Fruit fly (Drosophila melanogaster) whole organism, pupa: ENCODE results near the gene Pc.
A peak's percentile ranks its signal among the peaks of the same experiment; 100 is the strongest.

ENCODE experiments used
- CG10348 ChIP-seq: fragments of 200-800 bp; sonication (Bioruptor generic); IDR thresholded peaks from 2 replicates; pipeline ENCODE4 v1.3.6; 2022; ENCODE audit warnings: missing biosample characterization, missing genetic modification characterization
- CG12605 ChIP-seq: fragments of 200-800 bp; sonication (Bioruptor generic); IDR thresholded peaks from 2 replicates; pipeline ENCODE4 v1.3.6; 2022; ENCODE audit warnings: missing biosample characterization, missing genetic modification characterization
- CG13204 ChIP-seq: fragments of 200-800 bp; sonication (Bioruptor generic); optimal IDR thresholded peaks from 2 replicates; lab custom pipeline; 2018; ENCODE audit warnings: missing biosample characterization, mild to moderate bottlenecking, missing genetic modification characterization, moderate library complexity
- CG14655 ChIP-seq: fragments of 200-800 bp; sonication (Bioruptor generic); optimal IDR thresholded peaks from 3 replicates; lab custom pipeline; 2017; ENCODE audit warnings: mild to moderate bottlenecking, missing biosample characterization, missing genetic modification reagents, missing genetic modification characterization
- CG15710 ChIP-seq: fragments of 200-800 bp; sonication (Bioruptor generic); optimal IDR thresholded peaks from 2 replicates; lab custom pipeline; 2018; ENCODE audit warnings: missing biosample characterization, mild to moderate bottlenecking, missing genetic modification characterization, moderate library complexity
- CG17806 ChIP-seq: fragments of 200-800 bp; sonication (Bioruptor generic); optimal IDR thresholded peaks from 2 replicates; lab custom pipeline; 2018; ENCODE audit warnings: missing biosample characterization, mild to moderate bottlenecking, missing genetic modification characterization, moderate library complexity
- CG32121 ChIP-seq: fragments of 200-800 bp; sonication (Bioruptor generic); IDR thresholded peaks from 2 replicates; pipeline ENCODE4 v1.3.6; 2022; ENCODE audit warnings: missing biosample characterization, missing genetic modification characterization
- CG34367 ChIP-seq: fragments of 200-800 bp; sonication (Bioruptor generic); optimal IDR thresholded peaks from 2 replicates; lab custom pipeline; 2018; ENCODE audit warnings: missing biosample characterization, mild to moderate bottlenecking, missing genetic modification characterization
- CG4496 ChIP-seq: fragments of 200-800 bp; sonication (Bioruptor generic); IDR thresholded peaks from 3 replicates; pipeline ENCODE4 v1.3.6; 2022; ENCODE audit warnings: missing biosample characterization, missing genetic modification characterization
- CG8159 ChIP-seq: fragments of 200-800 bp; sonication (Bioruptor generic); optimal IDR thresholded peaks from 3 replicates; lab custom pipeline; 2018; ENCODE audit warnings: missing biosample characterization, mild to moderate bottlenecking, missing genetic modification characterization, moderate library complexity
- CG8301 ChIP-seq: fragments of 200-800 bp; sonication (Bioruptor generic); optimal IDR thresholded peaks from 2 replicates; lab custom pipeline; 2018; ENCODE audit warnings: missing biosample characterization, mild to moderate bottlenecking, missing genetic modification characterization
- CG9948 ChIP-seq: fragments of 200-800 bp; sonication (Bioruptor generic); optimal IDR thresholded peaks from 2 replicates; lab custom pipeline; 2018; ENCODE audit warnings: missing biosample characterization, mild to moderate bottlenecking, missing genetic modification characterization, moderate library complexity
- D1 ChIP-seq: fragments of 200-800 bp; sonication (Bioruptor generic); optimal IDR thresholded peaks from 2 replicates; lab custom pipeline; 2018; ENCODE audit warnings: missing biosample characterization, mild to moderate bottlenecking, missing genetic modification characterization, moderate library complexity
- EcR ChIP-seq: fragments of 200-800 bp; sonication (Bioruptor generic); optimal IDR thresholded peaks from 3 replicates; lab custom pipeline; 2019; ENCODE audit warnings: missing biosample characterization, missing genetic modification characterization, mild to moderate bottlenecking, moderate library complexity, missing genetic modification reagents
- Ets98B ChIP-seq: fragments of 200-800 bp; sonication (Bioruptor generic); IDR thresholded peaks from 2 replicates; pipeline ENCODE4 v1.3.6; 2022; ENCODE audit warnings: missing biosample characterization, missing genetic modification characterization
- Pif1A ChIP-seq: fragments of 200-800 bp; sonication (Bioruptor generic); optimal IDR thresholded peaks from 3 replicates; lab custom pipeline; 2016; ENCODE audit warnings: missing biosample characterization, missing genetic modification characterization
- Pif1B ChIP-seq: fragments of 200-800 bp; sonication (Bioruptor generic); optimal IDR thresholded peaks from 3 replicates; lab custom pipeline; 2016; ENCODE audit warnings: missing biosample characterization, missing genetic modification characterization
- Snoo ChIP-seq: fragments of 200-800 bp; sonication (Bioruptor generic); optimal IDR thresholded peaks from 3 replicates; lab custom pipeline; 2017; ENCODE audit warnings: missing biosample characterization, mild to moderate bottlenecking, missing genetic modification characterization, inconsistent platforms
- fd96Ca ChIP-seq: fragments of 200-800 bp; sonication (Bioruptor generic); IDR thresholded peaks from 3 replicates; pipeline ENCODE4 v1.3.6; 2022; ENCODE audit warnings: missing biosample characterization, missing genetic modification characterization
- gl ChIP-seq: fragments of 200-800 bp; sonication (Bioruptor generic); optimal IDR thresholded peaks from 2 replicates; lab custom pipeline; 2018; ENCODE audit warnings: missing biosample characterization, mild to moderate bottlenecking, missing genetic modification characterization
- rn ChIP-seq: fragments of 200-800 bp; sonication (Bioruptor generic); IDR thresholded peaks from 2 replicates; pipeline ENCODE4 v1.3.6; 2022; ENCODE audit warnings: missing biosample characterization, missing genetic modification characterization

Gene Pc

DNA sequence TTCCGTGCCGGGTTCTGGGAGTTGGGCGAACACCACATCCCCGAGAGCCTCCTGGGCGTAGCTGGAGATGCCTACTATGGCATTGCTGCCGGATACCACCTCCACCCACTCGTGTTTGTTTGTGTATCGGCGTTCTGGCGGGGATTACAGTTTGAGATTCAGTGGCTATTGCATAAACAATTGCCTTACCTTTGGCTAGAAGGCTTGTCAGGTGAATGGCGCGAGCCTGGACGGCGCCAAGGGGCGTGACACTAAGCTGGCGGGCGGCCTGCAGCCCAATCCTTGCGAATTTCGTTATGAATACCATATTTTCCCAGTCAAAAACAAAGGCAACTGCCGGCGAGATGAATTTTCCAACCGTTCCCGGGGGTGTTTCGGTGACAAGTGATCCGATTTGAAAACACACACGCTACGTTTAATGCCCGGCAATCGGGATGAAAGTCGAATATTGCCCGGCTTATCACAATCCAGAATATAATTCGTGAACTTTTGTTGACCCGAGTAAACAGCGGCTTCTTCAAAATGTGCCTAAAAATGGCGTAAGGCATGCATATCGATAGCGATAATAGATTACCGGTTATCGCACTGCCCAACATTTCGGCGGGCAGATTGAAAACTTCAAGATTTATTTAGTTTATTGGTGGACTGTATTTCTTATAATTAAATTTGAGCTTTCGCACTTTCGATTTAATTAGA lies 36.7 kb downstream of the Pc start, which contains the start of gene ppl:
TSS of gene ppl (minus strand) at position 511 of the 696 bp plus-strand sequence.
- TF ChIP-seq Pif1B (GFP tag; lab: Kevin White, UChicago) (no peak), CG8159 (no peak), EcR (GFP tag; lab: Kevin White, UChicago) (peak; percentile 77), D1 (no peak)

DNA sequence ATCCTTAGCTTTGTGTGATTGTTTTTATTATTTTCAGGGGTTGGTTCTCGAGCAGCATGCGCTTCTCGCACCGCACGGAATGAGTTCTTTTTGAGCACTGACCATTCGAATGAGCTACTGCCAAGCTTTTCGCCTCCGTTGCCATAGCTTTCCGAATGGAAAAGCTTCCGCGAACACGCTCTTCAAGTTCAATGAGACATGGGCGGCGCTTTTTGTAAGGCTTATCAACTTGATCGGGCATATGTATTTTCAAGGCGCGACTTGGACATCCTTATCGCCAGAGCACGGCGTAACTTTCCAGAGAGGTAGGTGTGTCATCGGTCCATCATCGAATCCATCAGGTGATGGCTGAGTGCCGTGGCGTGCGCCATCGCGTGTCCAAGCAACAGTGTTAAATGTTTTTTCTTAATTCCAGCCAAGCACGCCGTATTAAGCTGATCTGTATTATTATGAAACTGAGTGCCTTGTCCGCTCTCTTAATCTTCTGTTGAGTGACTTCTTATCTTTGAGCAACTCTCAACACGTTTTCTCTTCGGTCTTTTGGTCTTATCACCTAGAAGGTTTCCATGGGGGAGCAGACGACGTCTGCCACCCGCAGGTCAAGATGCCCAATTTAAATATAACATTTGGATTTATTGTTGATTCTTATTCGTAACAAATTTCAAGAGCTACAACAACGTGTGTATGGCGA lies 37.8 kb downstream of the Pc start, which contains the start of gene AcCoAS:
TSS of gene AcCoAS (minus strand) at position 368 of the 691 bp plus-strand sequence.
- TF ChIP-seq gl (peak; percentile 43), CG8159 (peak; percentile 11), CG4496 (GFP tag; lab: Robert Waterston, UW) (peak; percentile 81), Snoo (tag; lab: Kevin White, UChicago) (peak; percentile 53), fd96Ca (GFP tag; lab: Robert Waterston, UW) (0 out of 3 replicates have a peak, but pooled peaks have one; percentile 14), Pif1A (GFP tag; lab: Kevin White, UChicago) (peak; percentile 34), CG15710 (tag; lab: Kevin White, UChicago) (peak; percentile 30), Ets98B (GFP tag; lab: Robert Waterston, UW) (peak; percentile 28; the same call in 1 of the 2 replicates), CG9948 (tag; lab: Kevin White, UChicago) (peak; percentile 23), CG32121 (GFP tag; lab: Robert Waterston, UW) (peak; percentile 39; the same call in 1 of the 2 replicates), CG13204 (GFP tag; lab: Kevin White, UChicago) (no peak), CG14655 (GFP tag; lab: Kevin White, UChicago) (no peak), rn (GFP tag; lab: Robert Waterston, UW) (no peak), CG17806 (no peak), EcR (GFP tag; lab: Kevin White, UChicago) (peak; percentile 67)

DNA sequence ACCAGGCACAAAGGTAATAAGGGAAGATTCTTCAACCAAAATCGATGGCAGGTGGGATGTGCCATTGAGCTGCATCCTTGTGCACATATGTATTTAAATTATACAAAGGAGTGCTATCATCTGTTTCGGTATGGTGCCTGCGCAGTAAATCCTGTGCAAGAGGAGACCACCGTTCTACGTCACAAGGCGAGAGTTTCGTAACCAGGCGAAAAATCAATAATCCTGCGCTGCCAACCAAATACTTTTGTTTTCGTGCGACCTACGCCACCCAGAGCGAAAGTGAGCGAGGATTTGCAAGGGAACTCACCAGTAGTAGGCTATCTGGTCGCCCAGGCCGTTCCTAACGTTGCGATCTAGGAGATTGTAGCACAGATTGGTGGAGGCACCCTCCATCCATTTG lies 38.7 kb downstream of the Pc start:
- TF ChIP-seq CG4496 (GFP tag; lab: Robert Waterston, UW) (no peak), CG15710 (tag; lab: Kevin White, UChicago) (no peak), CG9948 (tag; lab: Kevin White, UChicago) (no peak), CG34367 (tag; lab: Kevin White, UChicago) (no peak), CG14655 (GFP tag; lab: Kevin White, UChicago) (no peak), CG10348 (GFP tag; lab: Robert Waterston, UW) (no peak), CG32121 (GFP tag; lab: Robert Waterston, UW) (no peak), CG8301 (no peak), CG17806 (no peak), Pif1B (GFP tag; lab: Kevin White, UChicago) (no peak)
- TF ChIP-seq, all 21 proteins: peak for 0

DNA sequence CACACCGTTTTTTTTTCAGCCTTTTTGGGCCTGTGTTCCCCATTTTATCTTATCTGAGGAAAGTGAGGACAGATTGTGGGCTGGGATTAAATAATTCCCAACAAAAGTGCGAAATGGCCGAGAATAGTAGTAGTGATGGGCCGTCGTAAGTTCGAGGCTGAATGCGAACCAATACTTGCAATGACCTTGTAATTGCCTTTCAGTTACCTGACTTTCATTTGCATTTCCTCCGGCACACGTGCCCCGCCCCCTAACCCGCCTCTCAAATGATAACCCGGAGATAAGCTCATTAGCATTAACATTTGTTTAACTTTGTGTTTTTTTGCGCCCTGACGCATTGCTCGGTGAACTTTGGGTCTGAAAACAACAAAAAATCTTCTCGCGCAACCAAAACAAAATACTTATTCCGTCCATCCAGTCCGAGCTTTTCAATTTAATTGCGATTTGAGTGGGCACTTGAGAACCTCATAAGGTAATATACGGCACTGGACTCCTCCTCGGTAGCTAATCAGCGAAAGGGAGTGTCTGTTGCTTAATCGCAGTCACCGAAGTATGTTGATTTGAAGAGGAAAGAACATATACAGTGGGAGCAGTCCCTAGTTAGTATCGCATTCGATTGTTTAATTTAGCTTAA lies 39.8 kb downstream of the Pc start:
- TF ChIP-seq CG9948 (tag; lab: Kevin White, UChicago) (no peak), CG14655 (GFP tag; lab: Kevin White, UChicago) (no peak), CG13204 (GFP tag; lab: Kevin White, UChicago) (no peak), CG17806 (no peak), D1 (no peak), Snoo (tag; lab: Kevin White, UChicago) (no peak), fd96Ca (GFP tag; lab: Robert Waterston, UW) (no peak), CG34367 (tag; lab: Kevin White, UChicago) (no peak), CG8159 (no peak), EcR (GFP tag; lab: Kevin White, UChicago) (no peak), Pif1B (GFP tag; lab: Kevin White, UChicago) (no peak), CG15710 (tag; lab: Kevin White, UChicago) (no peak), Ets98B (GFP tag; lab: Robert Waterston, UW) (no peak), CG4496 (GFP tag; lab: Robert Waterston, UW) (no peak), CG12605 (GFP tag; lab: Robert Waterston, UW) (no peak)

DNA sequence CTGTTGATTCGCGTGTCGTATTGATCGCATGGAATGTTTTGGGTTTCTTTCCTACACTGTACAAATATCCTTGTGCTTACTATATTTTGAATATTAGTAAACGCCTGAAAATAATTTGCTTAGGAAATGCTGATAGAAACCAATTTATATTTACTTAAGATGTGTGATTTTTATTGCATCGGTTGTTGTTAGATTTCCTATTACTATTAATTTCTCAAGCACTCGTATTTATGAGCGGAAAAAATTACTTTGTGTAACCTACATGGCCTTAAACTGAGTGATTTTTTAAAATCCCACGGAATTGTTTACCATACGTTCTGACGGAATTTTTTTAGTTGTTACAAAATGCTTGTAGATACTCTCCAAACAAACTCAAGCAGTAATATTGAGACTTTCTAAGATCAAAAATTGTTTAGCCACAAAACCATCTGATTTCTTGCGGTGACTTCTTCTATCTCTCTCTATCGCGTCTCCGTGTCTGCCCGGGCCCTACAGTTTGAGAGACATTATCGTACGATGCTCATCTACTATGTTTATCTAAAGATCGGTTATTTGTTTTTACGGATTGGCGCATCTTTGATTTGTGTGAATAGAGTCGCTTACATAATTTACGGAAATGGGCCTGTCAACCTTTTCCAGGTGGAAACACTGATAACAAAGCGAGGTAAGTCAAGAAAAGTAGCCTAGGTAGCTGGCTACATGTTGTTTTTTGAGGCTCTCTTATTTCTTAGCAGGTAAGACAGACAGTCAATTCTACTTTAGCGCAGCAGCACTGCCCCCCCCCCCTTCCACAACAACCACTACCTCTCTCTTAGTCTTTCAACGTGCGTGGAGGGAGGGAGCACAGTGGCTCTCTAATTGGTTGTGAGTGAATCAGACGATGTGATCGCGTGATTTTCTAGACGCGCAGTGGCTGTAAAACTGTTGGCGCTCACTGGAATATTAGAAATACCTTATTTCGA lies 41.2 kb downstream of the Pc start:
- peak; percentile 19 for TF ChIP-seq CG17806
- 0 out of 2 replicates have a peak, but pooled peaks have one; percentile 18 for TF ChIP-seq CG12605 (GFP tag; lab: Robert Waterston, UW)
- no peak for TF ChIP-seq EcR (GFP tag; lab: Kevin White, UChicago)
- TF ChIP-seq CG14655 (GFP tag; lab: Kevin White, UChicago), result no peak
- no peak for TF ChIP-seq CG8301
- no peak for TF ChIP-seq CG34367 (tag; lab: Kevin White, UChicago)
- TF ChIP-seq CG15710 (tag; lab: Kevin White, UChicago), result peak; percentile 5
- TF ChIP-seq CG8159, result peak; percentile 45
- no peak for TF ChIP-seq rn (GFP tag; lab: Robert Waterston, UW)
- no peak for TF ChIP-seq CG10348 (GFP tag; lab: Robert Waterston, UW)
- no peak for TF ChIP-seq fd96Ca (GFP tag; lab: Robert Waterston, UW)
- TF ChIP-seq CG32121 (GFP tag; lab: Robert Waterston, UW), result no peak
- TF ChIP-seq CG4496 (GFP tag; lab: Robert Waterston, UW), result no peak
- no peak for TF ChIP-seq D1
- peak; percentile 12 for TF ChIP-seq Snoo (tag; lab: Kevin White, UChicago)
- no peak for TF ChIP-seq gl
- peak; percentile 38 for TF ChIP-seq CG9948 (tag; lab: Kevin White, UChicago)
- TF ChIP-seq Ets98B (GFP tag; lab: Robert Waterston, UW), result peak; percentile 17; the same call in 1 of the 2 replicates
- TF ChIP-seq CG13204 (GFP tag; lab: Kevin White, UChicago), result no peak
- TF ChIP-seq Pif1A (GFP tag; lab: Kevin White, UChicago), result no peak
- no peak for TF ChIP-seq Pif1B (GFP tag; lab: Kevin White, UChicago)
- TF ChIP-seq, all 21 proteins: peak for 7
